Worm (Caenorhabditis elegans) whole organism, early embryonic: ENCODE data around the gene C15F1.2.

Experiments used
- B0310.2 ChIP-seq: sonication (generic microtip); optimal IDR thresholded peaks from 2 replicates; lab custom pipeline; 2016; ENCODE audit warnings: mild to moderate bottlenecking, missing genetic modification characterization, missing compliant biosample characterization
- F13C5.2 ChIP-seq: sonication (generic microtip); optimal IDR thresholded peaks from 2 replicates; lab custom pipeline; 2017; ENCODE audit warnings: mild to moderate bottlenecking, missing genetic modification characterization, inconsistent platforms, missing compliant biosample characterization
- aly-1 ChIP-seq: sonication (generic microtip); optimal IDR thresholded peaks from 2 replicates; lab custom pipeline; 2016; ENCODE audit warnings: missing genetic modification characterization, missing compliant biosample characterization
- ama-1 ChIP-seq: fragments of 150-350 bp; optimal IDR thresholded peaks from 2 replicates; lab custom pipeline; 2014
- ceh-13 ChIP-seq: fragments of 200-800 bp; sonication (Bioruptor generic); optimal IDR thresholded peaks from 2 replicates; lab custom pipeline; 2018; ENCODE audit warnings: mild to moderate bottlenecking, missing genetic modification characterization, missing compliant biosample characterization
- ceh-36 ChIP-seq: sonication (generic microtip); optimal IDR thresholded peaks from 2 replicates; lab custom pipeline; 2016; ENCODE audit warnings: missing genetic modification characterization, inconsistent platforms, missing compliant biosample characterization
- ets-7 ChIP-seq: sonication (generic microtip); optimal IDR thresholded peaks from 2 replicates; lab custom pipeline; 2016; ENCODE audit warnings: missing genotype, missing genetic modification characterization, missing compliant biosample characterization
- flt-1 ChIP-seq: fragments of 200-800 bp; sonication (Bioruptor generic); IDR thresholded peaks from 2 replicates; pipeline ENCODE4 v1.3.6; 2022; ENCODE audit warnings: missing genetic modification characterization, missing compliant biosample characterization
- hmbx-1 ChIP-seq: sonication (generic microtip); optimal IDR thresholded peaks from 2 replicates; lab custom pipeline; 2016; ENCODE audit warnings: mild to moderate bottlenecking, missing genetic modification characterization, missing compliant biosample characterization
- hmg-4 ChIP-seq: fragments of 200-800 bp; sonication (Bioruptor generic); optimal IDR thresholded peaks from 2 replicates; lab custom pipeline; 2018; ENCODE audit warnings: mild to moderate bottlenecking, missing genetic modification characterization, missing compliant biosample characterization
- hnd-1 ChIP-seq: sonication (generic microtip); optimal IDR thresholded peaks from 2 replicates; lab custom pipeline; 2016; ENCODE audit warnings: missing genetic modification characterization, missing compliant biosample characterization
- pes-1 ChIP-seq: fragments of 200-800 bp; sonication (Bioruptor generic); IDR thresholded peaks from 2 replicates; pipeline ENCODE4 v1.3.6; 2022; ENCODE audit warnings: missing genetic modification reagents, missing genetic modification characterization, missing compliant biosample characterization
- scrt-1 ChIP-seq: fragments of 200-800 bp; sonication (Bioruptor generic); IDR thresholded peaks from 2 replicates; pipeline ENCODE4 v1.3.6; 2022; ENCODE audit warnings: missing genetic modification characterization, missing compliant biosample characterization
- sea-1 ChIP-seq: fragments of 200-800 bp; sonication (Bioruptor generic); conservative IDR thresholded peaks from 2 replicates; pipeline ENCODE4 v1.3.6; 2022; ENCODE audit warnings: missing genetic modification characterization, missing compliant biosample characterization
- tbx-11 ChIP-seq: fragments of 200-800 bp; sonication (Bioruptor generic); IDR thresholded peaks from 2 replicates; pipeline ENCODE4 v1.3.6; 2022; ENCODE audit warnings: missing genetic modification characterization, missing compliant biosample characterization
- tbx-37 ChIP-seq: fragments of 200-800 bp; sonication (Bioruptor generic); conservative IDR thresholded peaks from 2 replicates; pipeline ENCODE4 v1.3.6; 2022; ENCODE audit warnings: missing genetic modification reagents, missing genetic modification characterization, missing compliant biosample characterization
- tra-4 ChIP-seq: sonication (generic microtip); optimal IDR thresholded peaks from 2 replicates; lab custom pipeline; 2017; ENCODE audit warnings: missing genetic modification characterization, missing compliant biosample characterization

The C15F1.2 gene

ce11 chrII:7002956-7003357, 23.2 kb downstream of the C15F1.2 start:
- no peak for TF ChIP-seq ama-1 (lab: Kevin White, UChicago)
- TF ChIP-seq tbx-11, result 0 out of 2 replicates have a peak, but pooled peaks have one; percentile 39
- 0 out of 2 replicates have a peak, but pooled peaks have one; percentile 17 for TF ChIP-seq tbx-37

ce11 chrII:7012592-7012991, 32.8 kb downstream of the C15F1.2 start, which contains the start of gene sqv-7:
Gene sqv-7 (minus strand): TSS chrII:7012692.
- TF ChIP-seq flt-1 (GFP tag; lab: Robert Waterston, UW), result no peak
- no peak for TF ChIP-seq hnd-1 (tag; lab: Kevin White, UChicago)

ce11 chrII:7022370-7023001, 42.7 kb downstream of the C15F1.2 start, which contains the start of the genes lst-6 and lst-5:
Gene lst-6 (minus strand): TSS chrII:7022509.
Gene lst-5 (plus strand): TSS chrII:7022913.
- TF ChIP-seq flt-1 (GFP tag; lab: Robert Waterston, UW) (no peak), hmbx-1 (tag; lab: Kevin White, UChicago) (no peak), hmg-4 (GFP tag; lab: Kevin White, UChicago) (peak; percentile 20), pes-1 (GFP tag; lab: Robert Waterston, UW) (no peak), tra-4 (no peak), ceh-13 (GFP tag; lab: Kevin White, UChicago) (no peak), F13C5.2 (tag; lab: Kevin White, UChicago) (peak; percentile 22), ets-7 (no peak)

ce11 chrII:7024897-7025852, 45.4 kb downstream of the C15F1.2 start, which contains the start of gene znf-598:
Gene znf-598 (plus strand): TSS chrII:7025802.
- TF ChIP-seq pes-1 (GFP tag; lab: Robert Waterston, UW) (no peak), ets-7 (no peak), tbx-11 (no peak), hmg-4 (GFP tag; lab: Kevin White, UChicago) (no peak), ceh-36 (no peak)

ce11 chrII:7029524-7029923, 49.8 kb downstream of the C15F1.2 start:
- TF ChIP-seq scrt-1 (GFP tag; lab: Robert Waterston, UW) (no peak), ets-7 (no peak), sea-1 (GFP tag; lab: Robert Waterston, UW) (no peak), tbx-11 (no peak), hmg-4 (GFP tag; lab: Kevin White, UChicago) (no peak), B0310.2 (tag; lab: Kevin White, UChicago) (no peak), ama-1 (lab: Kevin White, UChicago) (no peak), flt-1 (GFP tag; lab: Robert Waterston, UW) (no peak), hmbx-1 (tag; lab: Kevin White, UChicago) (no peak), hnd-1 (tag; lab: Kevin White, UChicago) (no peak), ceh-36 (no peak), tra-4 (no peak), ceh-13 (GFP tag; lab: Kevin White, UChicago) (no peak), pes-1 (GFP tag; lab: Robert Waterston, UW) (no peak)

ce11 chrII:7031137-7031697, 51.5 kb downstream of the C15F1.2 start:
- TF ChIP-seq pes-1 (GFP tag; lab: Robert Waterston, UW), result no peak
- no peak for TF ChIP-seq tra-4
- TF ChIP-seq hmg-4 (GFP tag; lab: Kevin White, UChicago), result no peak
- no peak for TF ChIP-seq ceh-13 (GFP tag; lab: Kevin White, UChicago)
- TF ChIP-seq B0310.2 (tag; lab: Kevin White, UChicago), result no peak
- no peak for TF ChIP-seq tbx-37
- no peak for TF ChIP-seq ceh-36
- no peak for TF ChIP-seq ets-7
- no peak for TF ChIP-seq scrt-1 (GFP tag; lab: Robert Waterston, UW)
- TF ChIP-seq F13C5.2 (tag; lab: Kevin White, UChicago), result no peak
- TF ChIP-seq sea-1 (GFP tag; lab: Robert Waterston, UW), result no peak
- TF ChIP-seq hmbx-1 (tag; lab: Kevin White, UChicago), result no peak
- no peak for TF ChIP-seq tbx-11
- TF ChIP-seq aly-1, result no peak
- TF ChIP-seq hnd-1 (tag; lab: Kevin White, UChicago), result no peak
- TF ChIP-seq flt-1 (GFP tag; lab: Robert Waterston, UW), result no peak
- TF ChIP-seq ama-1 (lab: Kevin White, UChicago), result no peak

- TF ChIP-seq F13C5.2 (tag; lab: Kevin White, UChicago), result no peak
- no peak for TF ChIP-seq ceh-13 (GFP tag; lab: Kevin White, UChicago)
- TF ChIP-seq hmg-4 (GFP tag; lab: Kevin White, UChicago), result no peak
- TF ChIP-seq flt-1 (GFP tag; lab: Robert Waterston, UW), result no peak
- TF ChIP-seq tra-4, result no peak
- no peak for TF ChIP-seq ceh-36
- TF ChIP-seq tbx-37, result no peak
- TF ChIP-seq aly-1, result no peak
- TF ChIP-seq tbx-11, result no peak
- no peak for TF ChIP-seq pes-1 (GFP tag; lab: Robert Waterston, UW)
- TF ChIP-seq sea-1 (GFP tag; lab: Robert Waterston, UW), result no peak
- TF ChIP-seq scrt-1 (GFP tag; lab: Robert Waterston, UW), result no peak
- no peak for TF ChIP-seq ama-1 (lab: Kevin White, UChicago)
- no peak for TF ChIP-seq hnd-1 (tag; lab: Kevin White, UChicago)
Measured at ce11 chrII:7037659-7038342, 58.0 kb downstream of the C15F1.2 start, which contains the start of gene cin-4. Gene cin-4 (plus strand): TSS chrII:7038292.
